Worm (Caenorhabditis elegans): Measurements from ENCODE around the gene Y66D12A.8.

Gene Y66D12A.8

DNA sequence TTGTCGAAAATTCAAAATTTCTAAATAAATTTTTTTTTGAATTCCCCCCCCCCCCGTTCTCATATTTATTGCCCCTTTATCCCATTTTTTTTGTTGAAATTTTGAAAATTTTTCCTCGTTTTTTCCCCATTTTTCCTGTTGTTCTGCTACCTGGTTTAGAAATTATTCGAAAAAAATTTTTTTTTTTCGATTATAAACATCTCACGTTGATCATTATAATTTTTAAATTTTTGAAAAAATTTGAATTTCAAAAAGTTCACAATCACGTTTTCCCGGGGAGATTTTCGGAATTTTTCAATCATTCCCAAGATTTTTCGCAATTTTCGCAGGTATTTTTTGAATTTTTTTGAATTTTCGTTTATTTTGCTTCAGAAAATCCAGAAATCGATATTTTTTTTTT is 14.9 kb downstream of the Y66D12A.8 start, which contains the start of gene Y66D12A.3:
Gene Y66D12A.3, plus strand, starts transcription at position 301 of the 400 bp plus-strand sequence.
- TF ChIP-seq nhr-12 (tag; optimal IDR thresholded peaks at IDR 0.05): no peak
- no peak for TF ChIP-seq egl-27 (tag; optimal IDR thresholded peaks at IDR 0.05)
- TF ChIP-seq blmp-1 (tag; optimal IDR thresholded peaks at IDR 0.05; ENCODE audit: insufficient read depth): no peak
- TF ChIP-seq elt-1 (tag; optimal IDR thresholded peaks at IDR 0.05): no peak
- no peak for TF ChIP-seq elt-3 (tag; optimal IDR thresholded peaks at IDR 0.05)
- no peak for TF ChIP-seq nhr-10 (tag; optimal IDR thresholded peaks at IDR 0.05)
- TF ChIP-seq nhr-21 (tag; optimal IDR thresholded peaks at IDR 0.05): no peak
- no peak for TF ChIP-seq sma-9 (GFP tag; optimal IDR thresholded peaks at IDR 0.05)
- TF ChIP-seq sma-9 (tag; optimal IDR thresholded peaks at IDR 0.05): no peak
- no peak for TF ChIP-seq lin-11 (tag; optimal IDR thresholded peaks at IDR 0.05)

DNA sequence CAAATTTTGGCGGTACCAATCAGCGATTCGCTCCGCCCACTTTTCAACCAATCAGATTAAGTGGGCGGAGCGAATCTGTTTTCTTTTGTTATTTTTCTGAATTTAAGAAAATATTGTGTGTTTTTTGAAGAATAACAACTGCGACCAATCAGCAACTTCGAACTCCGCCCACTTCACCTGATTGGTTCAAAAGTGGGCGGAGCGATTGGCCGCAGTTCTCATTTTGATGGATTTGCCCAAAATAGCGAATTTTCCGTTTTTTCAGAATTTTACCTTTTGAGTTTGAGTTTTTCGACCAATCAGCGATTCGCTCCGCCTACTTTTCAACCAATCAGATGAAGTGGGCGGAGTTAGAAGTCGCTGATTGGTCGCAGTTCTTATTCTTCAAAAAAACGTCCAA is 15.3 kb downstream of the Y66D12A.8 start:
- TF ChIP-seq Y55F3AM.14 (GFP tag; optimal IDR thresholded peaks at IDR 0.05) (no peak), ztf-1 (GFP tag; conservative IDR thresholded peaks at IDR 0.05) (no peak), sma-9 (GFP tag; optimal IDR thresholded peaks at IDR 0.05) (no peak), sma-9 (tag; optimal IDR thresholded peaks at IDR 0.05) (no peak), nhr-25 (tag; optimal IDR thresholded peaks at IDR 0.05) (no peak), mdl-1 (tag; optimal IDR thresholded peaks at IDR 0.05) (no peak)

DNA sequence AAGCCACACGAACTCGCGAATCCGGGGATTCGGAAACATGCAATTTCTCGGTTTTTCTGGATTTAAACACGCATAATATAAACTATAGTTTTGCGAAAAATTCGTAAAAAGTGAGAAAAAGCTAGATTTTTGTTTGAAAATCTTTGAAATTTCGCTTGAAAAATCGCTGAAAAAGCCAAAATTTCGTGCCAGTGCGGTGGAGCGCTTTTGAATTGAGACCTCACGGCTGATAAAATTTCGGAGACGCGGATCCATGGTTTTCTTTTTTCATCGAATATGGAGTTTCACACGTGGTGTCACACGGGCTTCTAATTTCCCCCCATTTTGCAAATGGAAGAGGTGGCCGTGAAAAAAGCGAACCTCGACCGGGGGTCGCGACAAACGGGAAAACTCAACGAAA is 16.2 kb downstream of the Y66D12A.8 start:
- TF ChIP-seq lin-11 (tag; optimal IDR thresholded peaks at IDR 0.05) (no peak), nhr-6 (tag; optimal IDR thresholded peaks at IDR 0.05) (no peak), aly-2 (tag; optimal IDR thresholded peaks at IDR 0.05) (no peak), Y55F3AM.14 (GFP tag; optimal IDR thresholded peaks at IDR 0.05) (no peak), nhr-12 (tag; optimal IDR thresholded peaks at IDR 0.05) (no peak), ZK546.5 (tag; optimal IDR thresholded peaks at IDR 0.05) (no peak), elt-3 (tag; optimal IDR thresholded peaks at IDR 0.05) (no peak), ztf-1 (GFP tag; conservative IDR thresholded peaks at IDR 0.05) (no peak), mdl-1 (tag; optimal IDR thresholded peaks at IDR 0.05) (no peak), zag-1 (tag; optimal IDR thresholded peaks at IDR 0.05) (no peak), nhr-23 (tag; optimal IDR thresholded peaks at IDR 0.05) (no peak), skn-1 (tag; optimal IDR thresholded peaks at IDR 0.05) (no peak)

DNA sequence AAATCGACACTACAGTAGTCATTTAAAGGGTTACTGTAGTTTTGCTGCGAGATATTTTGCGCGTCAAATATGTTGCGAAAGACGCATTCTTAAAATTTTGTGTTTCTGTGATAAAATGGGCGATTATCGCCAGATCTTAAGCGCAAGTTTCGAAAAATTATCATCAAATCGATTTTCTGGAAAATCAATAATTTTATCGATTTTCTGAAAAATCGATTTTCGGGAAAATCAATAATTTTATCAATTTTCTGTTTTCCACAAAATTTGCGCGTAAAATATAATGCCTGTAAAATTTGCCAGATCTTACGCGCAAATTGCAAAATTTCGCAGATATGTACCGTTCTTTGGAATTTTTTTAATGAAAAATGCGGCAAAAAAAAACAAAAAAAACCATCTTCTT is 18.1 kb downstream of the Y66D12A.8 start:
- TF ChIP-seq nhr-6 (tag; optimal IDR thresholded peaks at IDR 0.05): no peak
- TF ChIP-seq ztf-11 (tag; optimal IDR thresholded peaks at IDR 0.05): no peak
- TF ChIP-seq gmeb-1 (tag; optimal IDR thresholded peaks at IDR 0.05): no peak
- no peak for TF ChIP-seq lsy-2 (tag; optimal IDR thresholded peaks at IDR 0.05)
- no peak for TF ChIP-seq nhr-129 (tag; optimal IDR thresholded peaks at IDR 0.05)
- no peak for TF ChIP-seq snpc-4 (tag; optimal IDR thresholded peaks at IDR 0.05)
- no peak for TF ChIP-seq crh-2 (tag; optimal IDR thresholded peaks at IDR 0.05)
- no peak for TF ChIP-seq unc-55 (GFP tag; optimal IDR thresholded peaks at IDR 0.05)
- TF ChIP-seq nhr-21 (tag; optimal IDR thresholded peaks at IDR 0.05): no peak
- no peak for TF ChIP-seq F13H6.1 (tag; optimal IDR thresholded peaks at IDR 0.05)
- TF ChIP-seq skn-1 (tag; optimal IDR thresholded peaks at IDR 0.05): no peak
- no peak for TF ChIP-seq nhr-11 (tag; optimal IDR thresholded peaks at IDR 0.05)
- no peak for TF ChIP-seq nhr-10 (tag; optimal IDR thresholded peaks at IDR 0.05)
- TF ChIP-seq sma-3 (GFP tag; optimal IDR thresholded peaks at IDR 0.05): no peak

DNA sequence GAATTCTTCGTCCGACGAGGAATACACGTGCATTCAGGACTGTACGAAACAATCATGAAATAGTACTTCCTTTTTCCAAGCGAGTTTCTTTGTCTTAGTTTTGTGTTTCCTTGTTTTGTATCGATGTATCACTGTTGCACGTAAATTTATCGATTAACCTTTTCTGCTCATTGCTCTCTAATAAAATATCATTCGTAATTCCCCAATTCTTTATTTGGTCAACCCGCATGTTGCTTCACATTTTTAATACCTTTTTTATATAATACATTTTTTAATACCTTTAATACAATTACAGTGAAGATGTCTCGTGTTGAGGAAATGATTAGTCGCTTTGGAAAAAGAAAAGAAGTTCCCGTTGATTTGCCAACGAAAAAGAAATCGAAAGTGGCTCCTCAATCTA is 33.8 kb downstream of the Y66D12A.8 start, which contains the start of gene Y66D12A.1:
Gene Y66D12A.1, plus strand, starts transcription at position 301 of the 400 bp plus-strand sequence.
- TF ChIP-seq mab-5 (tag; optimal IDR thresholded peaks at IDR 0.05) (no peak), skn-1 (tag; optimal IDR thresholded peaks at IDR 0.05) (no peak), crh-2 (tag; optimal IDR thresholded peaks at IDR 0.05) (no peak), blmp-1 (tag; optimal IDR thresholded peaks at IDR 0.05; ENCODE audit: insufficient read depth) (no peak), snpc-4 (tag; optimal IDR thresholded peaks at IDR 0.05) (no peak), nhr-10 (tag; optimal IDR thresholded peaks at IDR 0.05) (no peak), nhr-23 (tag; optimal IDR thresholded peaks at IDR 0.05) (no peak), Y55F3AM.14 (GFP tag; optimal IDR thresholded peaks at IDR 0.05) (no peak), aly-2 (tag; optimal IDR thresholded peaks at IDR 0.05) (no peak), peb-1 (tag; optimal IDR thresholded peaks at IDR 0.05) (no peak), sem-4 (tag; optimal IDR thresholded peaks at IDR 0.05) (no peak), nhr-77 (tag; optimal IDR thresholded peaks at IDR 0.05) (no peak), unc-55 (GFP tag; optimal IDR thresholded peaks at IDR 0.05) (no peak), sma-9 (GFP tag; optimal IDR thresholded peaks at IDR 0.05) (no peak), sma-9 (tag; optimal IDR thresholded peaks at IDR 0.05) (no peak), fos-1 (tag; optimal IDR thresholded peaks at IDR 0.05) (no peak), nhr-25 (tag; optimal IDR thresholded peaks at IDR 0.05) (no peak)

Measured in whole organism, L2 larva.